Worm (Caenorhabditis elegans): ENCODE results near the gene dlhd-1.

DNA sequence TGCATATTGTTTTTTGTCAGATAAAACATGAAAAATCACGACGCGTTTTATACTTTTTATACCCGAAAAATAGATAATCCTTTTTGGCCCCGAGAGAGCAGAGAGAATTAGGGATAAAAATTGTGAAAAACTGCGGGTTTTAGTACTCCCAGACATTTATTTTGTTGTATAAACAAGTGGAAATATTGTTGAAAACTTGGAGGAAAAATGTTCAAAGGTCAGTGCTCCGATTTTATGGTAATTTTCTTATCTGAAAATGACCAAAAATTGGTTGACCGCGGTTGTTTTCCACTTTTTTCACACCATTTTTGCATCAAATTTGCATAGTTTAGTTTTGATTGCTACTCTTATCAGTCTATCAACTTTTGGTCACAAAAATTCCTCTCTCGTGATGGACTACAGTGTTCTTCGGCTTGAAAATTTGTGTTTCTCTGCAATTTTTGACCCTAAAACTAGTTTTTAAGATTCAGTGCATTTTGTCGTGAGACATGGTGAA lies at the start of gene dlhd-1:
- no peak for TF ChIP-seq pbrm-1 (GFP tag; IDR thresholded peaks at IDR 0.05)
- TF ChIP-seq bed-2 (GFP tag; IDR thresholded peaks at IDR 0.05): no peak
- no peak for TF ChIP-seq dpl-1 (GFP tag; optimal IDR thresholded peaks at IDR 0.05)
- no peak for TF ChIP-seq let-607 (tag; optimal IDR thresholded peaks at IDR 0.05)
- TF ChIP-seq atf-7 (tag; optimal IDR thresholded peaks at IDR 0.05): no peak
- TF ChIP-seq ama-1 (optimal IDR thresholded peaks at IDR 0.05): no peak
- TF ChIP-seq ama-1 (GFP tag; optimal IDR thresholded peaks at IDR 0.05): no peak
- TF ChIP-seq nhr-90 (tag; optimal IDR thresholded peaks at IDR 0.05): no peak
